Fruit fly (Drosophila melanogaster) whole organism, pupa: Measurements from ENCODE around the gene CG42353.

Experiments
- CG10348 ChIP-seq: fragments of 200-800 bp; sonication (Bioruptor generic); IDR thresholded peaks from 2 replicates; pipeline ENCODE4 v1.3.6; 2022; ENCODE audit warnings: missing biosample characterization, missing genetic modification characterization
- CG12605 ChIP-seq: fragments of 200-800 bp; sonication (Bioruptor generic); IDR thresholded peaks from 2 replicates; pipeline ENCODE4 v1.3.6; 2022; ENCODE audit warnings: missing biosample characterization, missing genetic modification characterization
- CG13204 ChIP-seq: fragments of 200-800 bp; sonication (Bioruptor generic); optimal IDR thresholded peaks from 2 replicates; lab custom pipeline; 2018; ENCODE audit warnings: missing biosample characterization, mild to moderate bottlenecking, missing genetic modification characterization, moderate library complexity
- CG14655 ChIP-seq: fragments of 200-800 bp; sonication (Bioruptor generic); optimal IDR thresholded peaks from 3 replicates; lab custom pipeline; 2017; ENCODE audit warnings: mild to moderate bottlenecking, missing biosample characterization, missing genetic modification reagents, missing genetic modification characterization
- CG15710 ChIP-seq: fragments of 200-800 bp; sonication (Bioruptor generic); optimal IDR thresholded peaks from 2 replicates; lab custom pipeline; 2018; ENCODE audit warnings: missing biosample characterization, mild to moderate bottlenecking, missing genetic modification characterization, moderate library complexity
- CG17806 ChIP-seq: fragments of 200-800 bp; sonication (Bioruptor generic); optimal IDR thresholded peaks from 2 replicates; lab custom pipeline; 2018; ENCODE audit warnings: missing biosample characterization, mild to moderate bottlenecking, missing genetic modification characterization, moderate library complexity
- CG32121 ChIP-seq: fragments of 200-800 bp; sonication (Bioruptor generic); IDR thresholded peaks from 2 replicates; pipeline ENCODE4 v1.3.6; 2022; ENCODE audit warnings: missing biosample characterization, missing genetic modification characterization
- CG34367 ChIP-seq: fragments of 200-800 bp; sonication (Bioruptor generic); optimal IDR thresholded peaks from 2 replicates; lab custom pipeline; 2018; ENCODE audit warnings: missing biosample characterization, mild to moderate bottlenecking, missing genetic modification characterization
- CG4496 ChIP-seq: fragments of 200-800 bp; sonication (Bioruptor generic); IDR thresholded peaks from 3 replicates; pipeline ENCODE4 v1.3.6; 2022; ENCODE audit warnings: missing biosample characterization, missing genetic modification characterization
- CG8159 ChIP-seq: fragments of 200-800 bp; sonication (Bioruptor generic); optimal IDR thresholded peaks from 3 replicates; lab custom pipeline; 2018; ENCODE audit warnings: missing biosample characterization, mild to moderate bottlenecking, missing genetic modification characterization, moderate library complexity
- CG8301 ChIP-seq: fragments of 200-800 bp; sonication (Bioruptor generic); optimal IDR thresholded peaks from 2 replicates; lab custom pipeline; 2018; ENCODE audit warnings: missing biosample characterization, mild to moderate bottlenecking, missing genetic modification characterization
- CG9948 ChIP-seq: fragments of 200-800 bp; sonication (Bioruptor generic); optimal IDR thresholded peaks from 2 replicates; lab custom pipeline; 2018; ENCODE audit warnings: missing biosample characterization, mild to moderate bottlenecking, missing genetic modification characterization, moderate library complexity
- D1 ChIP-seq: fragments of 200-800 bp; sonication (Bioruptor generic); optimal IDR thresholded peaks from 2 replicates; lab custom pipeline; 2018; ENCODE audit warnings: missing biosample characterization, mild to moderate bottlenecking, missing genetic modification characterization, moderate library complexity
- EcR ChIP-seq: fragments of 200-800 bp; sonication (Bioruptor generic); optimal IDR thresholded peaks from 3 replicates; lab custom pipeline; 2019; ENCODE audit warnings: missing biosample characterization, missing genetic modification characterization, mild to moderate bottlenecking, moderate library complexity, missing genetic modification reagents
- Ets98B ChIP-seq: fragments of 200-800 bp; sonication (Bioruptor generic); IDR thresholded peaks from 2 replicates; pipeline ENCODE4 v1.3.6; 2022; ENCODE audit warnings: missing biosample characterization, missing genetic modification characterization
- Pif1A ChIP-seq: fragments of 200-800 bp; sonication (Bioruptor generic); optimal IDR thresholded peaks from 3 replicates; lab custom pipeline; 2016; ENCODE audit warnings: missing biosample characterization, missing genetic modification characterization
- Pif1B ChIP-seq: fragments of 200-800 bp; sonication (Bioruptor generic); optimal IDR thresholded peaks from 3 replicates; lab custom pipeline; 2016; ENCODE audit warnings: missing biosample characterization, missing genetic modification characterization
- Snoo ChIP-seq: fragments of 200-800 bp; sonication (Bioruptor generic); optimal IDR thresholded peaks from 3 replicates; lab custom pipeline; 2017; ENCODE audit warnings: missing biosample characterization, mild to moderate bottlenecking, missing genetic modification characterization, inconsistent platforms
- fd96Ca ChIP-seq: fragments of 200-800 bp; sonication (Bioruptor generic); IDR thresholded peaks from 3 replicates; pipeline ENCODE4 v1.3.6; 2022; ENCODE audit warnings: missing biosample characterization, missing genetic modification characterization
- gl ChIP-seq: fragments of 200-800 bp; sonication (Bioruptor generic); optimal IDR thresholded peaks from 2 replicates; lab custom pipeline; 2018; ENCODE audit warnings: missing biosample characterization, mild to moderate bottlenecking, missing genetic modification characterization
- rn ChIP-seq: fragments of 200-800 bp; sonication (Bioruptor generic); IDR thresholded peaks from 2 replicates; pipeline ENCODE4 v1.3.6; 2022; ENCODE audit warnings: missing biosample characterization, missing genetic modification characterization

The CG42353 gene

DNA sequence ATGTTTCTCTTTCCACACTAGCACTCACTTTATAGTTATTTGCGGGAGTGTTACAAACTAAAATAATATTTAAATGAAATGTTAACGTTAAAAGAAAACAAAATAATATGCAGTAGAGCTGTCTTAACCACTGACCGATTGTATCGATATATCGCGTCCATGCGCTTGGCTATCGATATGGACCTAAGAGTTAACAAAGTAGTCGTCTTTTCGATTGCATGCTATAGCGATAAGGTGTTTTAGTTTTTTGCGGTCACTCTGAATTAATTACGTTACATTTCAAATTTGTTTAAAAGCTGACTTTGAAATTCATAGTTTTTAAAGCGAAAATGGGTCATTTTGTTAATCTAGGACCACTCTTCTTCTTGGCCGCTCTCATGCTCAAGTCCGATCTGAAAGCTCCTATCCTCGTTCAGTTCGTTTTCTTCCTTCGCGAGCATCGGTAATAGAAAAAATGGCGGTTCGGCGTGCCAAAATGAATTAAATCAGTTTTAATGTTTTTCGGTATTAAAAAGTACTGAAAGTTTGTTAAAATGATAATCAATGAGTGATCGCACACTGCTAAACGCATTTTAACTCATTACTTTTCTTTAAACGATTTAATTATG lies 31.3 kb downstream of the CG42353 start, which contains the start of gene Nipsnap:
Nipsnap (minus strand) TSS at position 194 of the 608 bp plus-strand sequence.
- TF ChIP-seq CG12605: no peak
- no peak for TF ChIP-seq rn (GFP tag; lab: Robert Waterston, UW)
- TF ChIP-seq CG9948 (tag; lab: Kevin White, UChicago): no peak
- TF ChIP-seq Pif1B (GFP tag; lab: Kevin White, UChicago): no peak
- TF ChIP-seq Ets98B (GFP tag; lab: Robert Waterston, UW): no peak
- TF ChIP-seq D1 (tag; lab: Kevin White, UChicago): no peak
- TF ChIP-seq CG4496: no peak
- no peak for TF ChIP-seq fd96Ca (GFP tag; lab: Robert Waterston, UW)
- TF ChIP-seq CG8159 (tag; lab: Kevin White, UChicago): no peak
- no peak for TF ChIP-seq Pif1A (GFP tag; lab: Kevin White, UChicago)
- TF ChIP-seq EcR (GFP tag; lab: Kevin White, UChicago): no peak
- no peak for TF ChIP-seq CG17806 (tag; lab: Kevin White, UChicago)

DNA sequence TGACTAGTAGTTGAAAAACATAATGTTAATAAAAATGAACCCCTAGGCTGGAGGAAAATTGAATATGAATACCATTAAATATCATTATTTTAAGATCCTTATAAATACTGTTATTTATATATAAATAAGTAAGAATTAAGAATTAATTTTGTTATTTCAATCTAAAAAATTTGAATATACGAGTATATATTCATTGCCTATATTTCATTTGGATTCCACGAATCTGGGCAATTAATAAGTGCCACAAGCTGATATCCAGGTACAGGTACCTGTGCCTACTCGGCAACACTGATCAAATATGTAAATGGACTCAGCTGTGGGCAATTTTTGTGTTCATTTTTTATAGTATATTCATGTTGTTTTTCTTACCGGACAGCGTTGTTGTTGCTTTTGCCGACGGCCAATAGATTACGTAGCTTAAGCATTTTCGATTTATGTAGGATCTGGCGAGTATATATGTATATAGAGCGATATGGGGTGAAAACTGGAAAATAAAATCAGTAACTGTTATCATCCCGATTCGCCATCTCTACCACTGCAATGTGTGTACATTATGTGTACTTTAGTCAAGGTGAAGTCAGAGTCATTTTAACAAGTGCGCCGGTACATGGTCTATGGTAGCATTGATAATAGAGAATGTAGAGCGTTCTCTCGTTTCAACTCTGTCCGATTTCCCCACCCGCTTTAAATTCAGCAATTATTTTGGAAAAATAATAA lies 31.9 kb downstream of the CG42353 start:
- TF ChIP-seq CG9948 (tag; lab: Kevin White, UChicago): no peak

- TF ChIP-seq gl (tag; lab: Kevin White, UChicago): peak; percentile 1
- TF ChIP-seq rn (GFP tag; lab: Robert Waterston, UW): no peak
- no peak for TF ChIP-seq CG13204 (GFP tag; lab: Kevin White, UChicago)
These were observed 32.6 kb downstream of the CG42353 start for dm6 chrX:16072193-16072592.

dm6 chrX:16063414-16063938 lies 41.3 kb downstream of the CG42353 start, which contains the start of gene dpr18:
Gene dpr18 (plus strand): TSS chrX:16063738.
- no peak for TF ChIP-seq CG13204 (GFP tag; lab: Kevin White, UChicago)
- TF ChIP-seq CG8159 (tag; lab: Kevin White, UChicago): no peak
- TF ChIP-seq CG12605: no peak
- no peak for TF ChIP-seq CG17806 (tag; lab: Kevin White, UChicago)
- no peak for TF ChIP-seq gl (tag; lab: Kevin White, UChicago)
- TF ChIP-seq CG14655 (GFP tag; lab: Kevin White, UChicago): no peak
- no peak for TF ChIP-seq CG34367 (tag; lab: Kevin White, UChicago)
- TF ChIP-seq EcR (GFP tag; lab: Kevin White, UChicago): no peak
- TF ChIP-seq CG32121 (GFP tag; lab: Robert Waterston, UW): no peak
- no peak for TF ChIP-seq CG4496
- no peak for TF ChIP-seq CG9948 (tag; lab: Kevin White, UChicago)
- no peak for TF ChIP-seq Pif1A (GFP tag; lab: Kevin White, UChicago)
- TF ChIP-seq Snoo (tag; lab: Kevin White, UChicago): no peak
- no peak for TF ChIP-seq D1 (tag; lab: Kevin White, UChicago)
- no peak for TF ChIP-seq Pif1B (GFP tag; lab: Kevin White, UChicago)
- TF ChIP-seq CG10348 (GFP tag; lab: Robert Waterston, UW): no peak
- TF ChIP-seq CG8301 (tag; lab: Kevin White, UChicago): no peak

DNA sequence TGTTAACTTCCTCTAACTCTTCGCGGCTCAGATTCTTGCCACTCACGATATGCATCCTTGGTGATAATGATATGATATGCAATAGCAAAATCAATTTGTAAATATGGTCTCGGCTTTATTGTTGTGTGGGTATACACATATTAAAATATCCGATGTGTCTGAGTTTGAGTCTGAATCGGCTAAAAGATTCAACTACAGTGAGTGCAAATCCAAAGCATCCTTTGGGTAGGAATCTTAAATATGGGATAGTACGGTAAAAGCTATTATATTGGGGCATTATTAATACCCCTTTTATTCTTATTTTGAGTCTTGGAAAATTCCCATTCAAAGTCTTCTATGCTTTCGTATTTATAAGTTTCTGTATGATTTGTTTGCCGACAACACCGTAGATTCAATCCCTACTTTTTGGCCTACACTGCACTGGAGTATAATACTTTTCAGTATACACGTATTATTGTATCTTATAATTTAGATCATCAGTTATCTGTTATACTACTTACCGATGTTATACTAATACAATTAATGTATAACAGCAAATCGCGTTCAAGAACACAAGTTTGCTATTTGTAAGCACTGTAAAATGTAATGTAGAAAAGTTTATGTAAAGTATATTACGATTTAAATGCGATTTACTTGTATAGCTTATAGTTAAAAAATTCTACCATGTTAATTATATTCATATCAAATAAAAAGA lies 41.9 kb downstream of the CG42353 start, which contains the start of gene CG12395:
CG12395 (minus strand) TSS at position 179 of the 694 bp plus-strand sequence.
- TF ChIP-seq gl (tag; lab: Kevin White, UChicago) (no peak), D1 (tag; lab: Kevin White, UChicago) (no peak), CG4496 (no peak), CG32121 (GFP tag; lab: Robert Waterston, UW) (no peak), CG17806 (tag; lab: Kevin White, UChicago) (no peak), Ets98B (GFP tag; lab: Robert Waterston, UW) (no peak), CG8159 (tag; lab: Kevin White, UChicago) (no peak), CG8301 (tag; lab: Kevin White, UChicago) (no peak), CG12605 (no peak), CG15710 (tag; lab: Kevin White, UChicago) (no peak), Pif1A (GFP tag; lab: Kevin White, UChicago) (no peak), Pif1B (GFP tag; lab: Kevin White, UChicago) (no peak), fd96Ca (GFP tag; lab: Robert Waterston, UW) (no peak), CG9948 (tag; lab: Kevin White, UChicago) (no peak), CG34367 (tag; lab: Kevin White, UChicago) (no peak)
